Worm (Caenorhabditis elegans) whole organism, L4 larva: Measurements from ENCODE around the gene syp-1.

ENCODE experiments used
- F10B5.3 ChIP-seq: sonication (generic microtip); optimal IDR thresholded peaks from 2 replicates; lab custom pipeline; 2016; ENCODE audit warnings: mild to moderate bottlenecking, missing genetic modification characterization, missing compliant biosample characterization
- F26F4.8 ChIP-seq: fragments of 200-800 bp; sonication (Bioruptor generic); conservative IDR thresholded peaks from 2 replicates; pipeline ENCODE4 v1.3.6; 2022; ENCODE audit warnings: missing genetic modification characterization, missing compliant biosample characterization
- F37D6.2 ChIP-seq: sonication (generic microtip); optimal IDR thresholded peaks from 2 replicates; lab custom pipeline; 2016; ENCODE audit warnings: mild to moderate bottlenecking, missing genetic modification characterization, missing compliant biosample characterization
- F49E8.2 ChIP-seq: sonication (generic microtip); optimal IDR thresholded peaks from 2 replicates; lab custom pipeline; 2016; ENCODE audit warnings: missing compliant biosample characterization, mild to moderate bottlenecking, missing genetic modification characterization, borderline replicate concordance
- Y48G9A.11 ChIP-seq: fragments of 200-800 bp; sonication (Bioruptor generic); IDR thresholded peaks from 2 replicates; pipeline ENCODE4 v1.3.6; 2022; ENCODE audit warnings: missing genetic modification reagents, missing genetic modification characterization, missing compliant biosample characterization
- Y75B8A.6 ChIP-seq: fragments of 200-800 bp; sonication (Bioruptor generic); IDR thresholded peaks from 2 replicates; pipeline ENCODE4 v1.3.6; 2022; ENCODE audit warnings: missing genetic modification reagents, missing genetic modification characterization, missing compliant biosample characterization
- ZK337.2 ChIP-seq: fragments of 200-800 bp; sonication (Bioruptor generic); IDR thresholded peaks from 2 replicates; pipeline ENCODE4 v1.3.6; 2022; ENCODE audit warnings: missing genetic modification reagents, missing genetic modification characterization, missing compliant biosample characterization
- aha-1 ChIP-seq: fragments of 150-350 bp; peaks from one replicate; lab custom pipeline; 2014; ENCODE audit warnings: missing biosample characterization, missing genetic modification characterization
- ama-1 ChIP-seq: fragments of 150-350 bp; optimal IDR thresholded peaks from 2 replicates; lab custom pipeline; 2014; ENCODE audit warnings: inconsistent platforms, mixed read lengths
- attf-4 ChIP-seq: sonication (generic microtip); optimal IDR thresholded peaks from 3 replicates; lab custom pipeline; 2017; ENCODE audit warnings: missing biosample characterization, missing genetic modification characterization
- ceh-44 ChIP-seq: fragments of 200-800 bp; sonication (Bioruptor generic); IDR thresholded peaks from 2 replicates; pipeline ENCODE4 v1.3.6; 2022; ENCODE audit warnings: missing genetic modification reagents, missing genetic modification characterization, missing compliant biosample characterization
- ceh-62 ChIP-seq: sonication (generic microtip); optimal IDR thresholded peaks from 2 replicates; lab custom pipeline; 2017; ENCODE audit warnings: missing biosample characterization, missing genetic modification characterization
- ces-1 ChIP-seq: fragments of 150-350 bp; sonication (generic microtip); optimal IDR thresholded peaks from 4 replicates; lab custom pipeline; 2014; ENCODE audit warnings: missing biosample characterization, missing genetic modification reagents, missing genetic modification characterization
- cey-2 ChIP-seq: sonication (generic microtip); optimal IDR thresholded peaks from 3 replicates; lab custom pipeline; 2017; ENCODE audit warnings: missing genetic modification characterization, mild to moderate bottlenecking, missing compliant biosample characterization, antibody characterized with exemption, borderline replicate concordance; ENCODE audit not compliant: insufficient read depth
- daf-12 ChIP-seq: fragments of 150-350 bp; optimal IDR thresholded peaks from 2 replicates; lab custom pipeline; 2014; ENCODE audit warnings: missing biosample characterization, missing genetic modification reagents, missing genetic modification characterization
- daf-16 ChIP-seq, 3 experiments: sonication (generic microtip); optimal IDR thresholded peaks; 2 replicates each; lab custom pipeline; 2016 to 2017; ENCODE audit warnings: missing genetic modification characterization in 3 of 3, missing genetic modification reagents in 3 of 3, mild to moderate bottlenecking in 2 of 3, missing compliant biosample characterization in 2 of 3, missing biosample characterization in 1 of 3, moderate library complexity in 1 of 3
- daf-19 ChIP-seq: fragments of 200-800 bp; sonication (Bioruptor generic); conservative IDR thresholded peaks from 2 replicates; pipeline ENCODE4 v1.3.6; 2022; ENCODE audit warnings: missing genetic modification characterization, missing compliant biosample characterization
- daf-8 ChIP-seq: fragments of 200-800 bp; sonication (Bioruptor generic); IDR thresholded peaks from 2 replicates; pipeline ENCODE4 v1.3.6; 2022; ENCODE audit warnings: missing genetic modification characterization, missing compliant biosample characterization
- dmd-6 ChIP-seq: fragments of 200-800 bp; sonication (Bioruptor generic); IDR thresholded peaks from 2 replicates; pipeline ENCODE4 v1.3.6; 2022; ENCODE audit warnings: missing genetic modification reagents, missing genetic modification characterization, missing compliant biosample characterization
- dmd-9 ChIP-seq: fragments of 200-800 bp; sonication (Bioruptor generic); IDR thresholded peaks from 2 replicates; pipeline ENCODE4 v1.3.6; 2022; ENCODE audit warnings: missing genetic modification reagents, missing genetic modification characterization, missing compliant biosample characterization
- dve-1 ChIP-seq: sonication (generic microtip); optimal IDR thresholded peaks from 2 replicates; lab custom pipeline; 2017; ENCODE audit warnings: antibody characterized with exemption, mild to moderate bottlenecking, missing genetic modification characterization, missing compliant biosample characterization; ENCODE audit not compliant: insufficient read depth
- egl-27 ChIP-seq: sonication (generic microtip); optimal IDR thresholded peaks from 3 replicates; lab custom pipeline; 2017; ENCODE audit warnings: missing biosample characterization, missing genetic modification reagents, missing genetic modification characterization
- hlh-30 ChIP-seq: sonication (generic microtip); optimal IDR thresholded peaks from 2 replicates; lab custom pipeline; 2017; ENCODE audit warnings: antibody characterized with exemption, mild to moderate bottlenecking, missing genetic modification characterization, missing compliant biosample characterization; ENCODE audit not compliant: insufficient read depth
- jun-1 ChIP-seq: fragments of 150-350 bp; optimal IDR thresholded peaks from 2 replicates; lab custom pipeline; 2014; ENCODE audit warnings: missing biosample characterization, missing genetic modification reagents, missing genetic modification characterization
- lim-7 ChIP-seq: fragments of 200-800 bp; sonication (Bioruptor generic); IDR thresholded peaks from 2 replicates; pipeline ENCODE4 v1.3.6; 2022; ENCODE audit warnings: missing genetic modification characterization, missing compliant biosample characterization
- lin-1 ChIP-seq: fragments of 200-800 bp; sonication (Bioruptor generic); IDR thresholded peaks from 2 replicates; pipeline ENCODE4 v1.3.6; 2022; ENCODE audit warnings: missing genetic modification reagents, missing genetic modification characterization, missing compliant biosample characterization
- lin-29 ChIP-seq: fragments of 200-800 bp; sonication (Bioruptor generic); IDR thresholded peaks from 2 replicates; pipeline ENCODE4 v1.3.6; 2022; ENCODE audit warnings: missing genetic modification reagents, missing genetic modification characterization, missing compliant biosample characterization
- lin-39 ChIP-seq: fragments of 150-350 bp; optimal IDR thresholded peaks from 2 replicates; lab custom pipeline; 2014; ENCODE audit warnings: missing biosample characterization, missing genetic modification reagents, missing genetic modification characterization
- lir-3 ChIP-seq: sonication (generic microtip); optimal IDR thresholded peaks from 2 replicates; lab custom pipeline; 2016; ENCODE audit warnings: mild to moderate bottlenecking, missing genetic modification characterization, missing compliant biosample characterization
- madf-9 ChIP-seq: fragments of 200-800 bp; sonication (Bioruptor generic); conservative IDR thresholded peaks from 2 replicates; pipeline ENCODE4 v1.3.6; 2022; ENCODE audit warnings: missing genetic modification reagents, missing genetic modification characterization, missing compliant biosample characterization
- mes-2 ChIP-seq: sonication (generic microtip); optimal IDR thresholded peaks from 2 replicates; lab custom pipeline; 2016; ENCODE audit warnings: missing genotype, mild to moderate bottlenecking, missing genetic modification characterization, missing compliant biosample characterization; ENCODE audit not compliant: poor library complexity, severe bottlenecking
- mxl-3 ChIP-seq: fragments of 200-800 bp; sonication (Bioruptor generic); optimal IDR thresholded peaks from 2 replicates; lab custom pipeline; 2018; ENCODE audit warnings: mild to moderate bottlenecking, missing genetic modification characterization, missing compliant biosample characterization
- nhr-10 ChIP-seq: fragments of 150-350 bp; optimal IDR thresholded peaks from 2 replicates; lab custom pipeline; 2014; ENCODE audit warnings: missing biosample characterization, missing genetic modification characterization
- nhr-102 ChIP-seq: sonication (generic microtip); optimal IDR thresholded peaks from 2 replicates; lab custom pipeline; 2016; ENCODE audit warnings: mild to moderate bottlenecking, missing genetic modification characterization, moderate library complexity, missing compliant biosample characterization
- nhr-111 ChIP-seq: fragments of 200-800 bp; sonication (Bioruptor generic); optimal IDR thresholded peaks from 2 replicates; lab custom pipeline; 2018; ENCODE audit warnings: mild to moderate bottlenecking, missing genetic modification characterization, missing compliant biosample characterization
- nhr-237 ChIP-seq: sonication (generic microtip); optimal IDR thresholded peaks from 2 replicates; lab custom pipeline; 2017; ENCODE audit warnings: missing biosample characterization, missing genetic modification characterization
- nhr-25 ChIP-seq: sonication (generic microtip); optimal IDR thresholded peaks from 2 replicates; lab custom pipeline; 2017; ENCODE audit warnings: missing genetic modification characterization, mild to moderate bottlenecking, missing compliant biosample characterization, antibody characterized with exemption, moderate library complexity, borderline replicate concordance; ENCODE audit not compliant: insufficient read depth
- nhr-28 ChIP-seq: fragments of 150-350 bp; optimal IDR thresholded peaks from 2 replicates; lab custom pipeline; 2014; ENCODE audit warnings: missing biosample characterization, missing genetic modification characterization
- nhr-41 ChIP-seq: fragments of 200-800 bp; sonication (Bioruptor generic); IDR thresholded peaks from 2 replicates; pipeline ENCODE4 v1.3.6; 2022; ENCODE audit warnings: missing genetic modification reagents, missing genetic modification characterization, missing compliant biosample characterization
- pha-4 ChIP-seq, 2 experiments: fragments of 150-350 bp in 1 of 2; fragments of 200-800 bp in 1 of 2; sonication (Bioruptor generic) in 1 of 2; IDR thresholded peaks in 1 of 2; optimal IDR thresholded peaks in 1 of 2; 2 replicates each; pipeline versions ENCODE4 v1.3.6 to Lab custom; 2014 to 2022; ENCODE audit warnings: missing genetic modification characterization in 2 of 2, missing genetic modification reagents in 2 of 2, missing biosample characterization in 1 of 2, missing compliant biosample characterization in 1 of 2
- php-3 ChIP-seq: fragments of 200-800 bp; sonication (Bioruptor generic); IDR thresholded peaks from 2 replicates; pipeline ENCODE4 v1.3.6; 2022; ENCODE audit warnings: missing genetic modification reagents, missing genetic modification characterization, missing compliant biosample characterization
- rbr-2 ChIP-seq: sonication (generic microtip); optimal IDR thresholded peaks from 2 replicates; lab custom pipeline; 2016; ENCODE audit warnings: missing genotype, missing genetic modification characterization, missing compliant biosample characterization
- sdz-12 ChIP-seq: fragments of 200-800 bp; sonication (Bioruptor generic); optimal IDR thresholded peaks from 2 replicates; lab custom pipeline; 2018; ENCODE audit warnings: mild to moderate bottlenecking, missing genetic modification characterization, missing compliant biosample characterization
- snpc-1.2 ChIP-seq: fragments of 200-800 bp; sonication (Bioruptor generic); IDR thresholded peaks from 2 replicates; pipeline ENCODE4 v1.3.6; 2022; ENCODE audit warnings: missing genetic modification reagents, missing genetic modification characterization, missing compliant biosample characterization
- spr-1 ChIP-seq: sonication (generic microtip); optimal IDR thresholded peaks from 2 replicates; lab custom pipeline; 2016; ENCODE audit warnings: mild to moderate bottlenecking, missing genetic modification characterization, missing compliant biosample characterization
- spr-3 ChIP-seq: fragments of 200-800 bp; sonication (Bioruptor generic); optimal IDR thresholded peaks from 2 replicates; lab custom pipeline; 2018; ENCODE audit warnings: mild to moderate bottlenecking, missing genetic modification characterization, missing compliant biosample characterization
- unc-39 ChIP-seq: sonication (generic microtip); optimal IDR thresholded peaks from 2 replicates; lab custom pipeline; 2017; ENCODE audit warnings: missing biosample characterization, missing genetic modification characterization
- unc-62 ChIP-seq, 3 experiments: fragments of 150-350 bp in 1 of 3; sonication (generic microtip); optimal IDR thresholded peaks in 2 of 3; peaks in 1 of 3; 1 replicate in 1 of 3; 2 replicates in 2 of 3; lab custom pipeline; 2014 to 2017; ENCODE audit warnings: missing biosample characterization in 3 of 3, missing genetic modification characterization in 3 of 3, missing genetic modification reagents in 3 of 3, missing genotype in 1 of 3
- zip-2 ChIP-seq: fragments of 150-350 bp; optimal IDR thresholded peaks from 2 replicates; lab custom pipeline; 2014; ENCODE audit warnings: missing biosample characterization, missing genetic modification characterization

Gene syp-1

ce11 chrV:16355941-16356340, 48.1 kb upstream of the syp-1 start (continued):
- no peak for TF ChIP-seq attf-4 (tag; lab: Kevin White, UChicago)
- TF ChIP-seq cey-2 (tag; lab: Kevin White, UChicago): no peak
- TF ChIP-seq ceh-44 (GFP tag; lab: Robert Waterston, UW): no peak
- 0 out of 2 replicates have a peak, but pooled peaks have one; percentile 45 for TF ChIP-seq lin-29
- peak; percentile 99 for TF ChIP-seq aha-1 (tag; lab: Kevin White, UChicago)
- no peak for TF ChIP-seq lim-7 (GFP tag; lab: Robert Waterston, UW)
- no peak for TF ChIP-seq F26F4.8 (GFP tag; lab: Robert Waterston, UW)
- TF ChIP-seq snpc-1.2 (GFP tag; lab: Robert Waterston, UW): no peak
- TF ChIP-seq Y48G9A.11 (GFP tag; lab: Robert Waterston, UW): no peak
- peak; percentile 75 for TF ChIP-seq nhr-102
- no peak for TF ChIP-seq F49E8.2 (tag; lab: Kevin White, UChicago)
- peak; percentile 90 for TF ChIP-seq rbr-2 (tag; lab: Kevin White, UChicago)
- peak; percentile 74 for TF ChIP-seq dmd-9 (GFP tag; lab: Robert Waterston, UW)
- no peak for TF ChIP-seq ces-1 (GFP tag; lab: Kevin White, UChicago)
- peak; percentile 89 for TF ChIP-seq php-3 (GFP tag; lab: Robert Waterston, UW)
- peak; percentile 74 for TF ChIP-seq spr-1 (tag; lab: Kevin White, UChicago)
- no peak for TF ChIP-seq daf-12 (tag; lab: Kevin White, UChicago)
- no peak for TF ChIP-seq daf-19 (GFP tag; lab: Robert Waterston, UW)
- peak; percentile 80 for TF ChIP-seq pha-4 (GFP tag; IDR thresholded peaks at IDR 0.05; lab: Robert Waterston, UW)
- TF ChIP-seq pha-4 (tag; optimal IDR thresholded peaks at IDR 0.05; lab: Kevin White, UChicago): no peak
- TF ChIP-seq sdz-12 (GFP tag; lab: Kevin White, UChicago): peak; percentile 47
- peak; percentile 14 for TF ChIP-seq F10B5.3 (tag; lab: Kevin White, UChicago)
- no peak for TF ChIP-seq egl-27 (tag; lab: Kevin White, UChicago)
- TF ChIP-seq nhr-111: no peak
- peak in 1 of 2 experiments; percentile 97 for TF ChIP-seq unc-62 (GFP tag; optimal IDR thresholded peaks at IDR 0.05 in 1 of 2; lab: Kevin White, UChicago)
- no peak for TF ChIP-seq unc-62 (tag; optimal IDR thresholded peaks at IDR 0.05; lab: Kevin White, UChicago)
- TF ChIP-seq hlh-30 (tag; lab: Kevin White, UChicago): peak; percentile 94
- TF ChIP-seq mxl-3 (GFP tag; lab: Kevin White, UChicago): peak; percentile 91
- no peak for TF ChIP-seq lir-3
- peak; percentile 73 for TF ChIP-seq madf-9 (GFP tag; lab: Robert Waterston, UW)
- peak; percentile 31 for TF ChIP-seq spr-3
- TF ChIP-seq mes-2 (tag; lab: Kevin White, UChicago): peak; percentile 78
- peak; percentile 50 for TF ChIP-seq nhr-25
- TF ChIP-seq ZK337.2 (GFP tag; lab: Robert Waterston, UW): no peak
- peak; percentile 64 for TF ChIP-seq F37D6.2 (tag; lab: Kevin White, UChicago)
- TF ChIP-seq daf-8 (GFP tag; lab: Robert Waterston, UW): no peak
- TF ChIP-seq zip-2 (tag; lab: Kevin White, UChicago): no peak
- TF ChIP-seq lin-1 (GFP tag; lab: Robert Waterston, UW): peak; percentile 90
- no peak for TF ChIP-seq nhr-41 (GFP tag; lab: Robert Waterston, UW)
- TF ChIP-seq dve-1 (tag; lab: Kevin White, UChicago): peak; percentile 96
- peak; percentile 96 for TF ChIP-seq dmd-6
- TF ChIP-seq nhr-237 (tag; lab: Kevin White, UChicago): no peak
- TF ChIP-seq lin-39 (tag; lab: Kevin White, UChicago): no peak
- TF ChIP-seq ama-1 (lab: Kevin White, UChicago): no peak
- TF ChIP-seq daf-16 (GFP tag; optimal IDR thresholded peaks at IDR 0.05; lab: Kevin White, UChicago): peak; percentile 56 to 67
- TF ChIP-seq daf-16 (tag; optimal IDR thresholded peaks at IDR 0.05; lab: Kevin White, UChicago): peak; percentile 68
- peak; percentile 36; the same call in 1 of the 2 replicates for TF ChIP-seq Y75B8A.6 (GFP tag; lab: Robert Waterston, UW)
- peak; percentile 80 for TF ChIP-seq jun-1 (tag; lab: Kevin White, UChicago)
- peak; percentile 84 for TF ChIP-seq nhr-10 (tag; lab: Kevin White, UChicago)
- no peak for TF ChIP-seq ceh-62 (tag; lab: Kevin White, UChicago)
- TF ChIP-seq nhr-28 (tag; lab: Kevin White, UChicago): peak; percentile 84
- no peak for TF ChIP-seq unc-39 (tag; lab: Kevin White, UChicago)
